Worm (Caenorhabditis elegans): ENCODE results near the gene T14G10.8.

The T14G10.8 gene

DNA sequence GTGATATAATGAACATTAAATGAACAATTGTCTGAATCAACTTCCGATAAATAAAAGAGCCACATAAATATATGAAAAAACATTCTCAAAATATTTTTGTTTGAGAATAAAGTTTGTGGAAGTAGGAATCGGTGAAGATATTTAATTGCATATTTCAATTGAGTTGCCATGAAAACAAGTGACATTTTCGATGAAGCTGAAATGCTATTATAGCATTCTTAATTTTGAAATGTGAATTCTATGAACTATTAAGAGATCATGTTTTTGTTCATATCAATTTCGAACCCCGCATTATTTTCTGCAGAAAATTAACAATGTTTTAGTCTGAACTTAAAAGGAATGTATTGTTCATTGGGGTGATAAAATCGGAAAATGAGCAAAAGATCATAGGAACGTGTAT lies 24.6 kb downstream of the T14G10.8 start, which contains the start of gene irld-21:
TSS of gene irld-21 (minus strand) at position 101 of the 400 bp plus-strand sequence.
- TF ChIP-seq snpc-4 (tag; optimal IDR thresholded peaks at IDR 0.05) (no peak), crh-2 (tag; optimal IDR thresholded peaks at IDR 0.05) (no peak)

ce11 chrIV:10116765-10117164 lies 30.0 kb downstream of the T14G10.8 start:
- TF ChIP-seq lin-13 (GFP tag; optimal IDR thresholded peaks at IDR 0.05) (no peak), ceh-82 (tag; optimal IDR thresholded peaks at IDR 0.05) (no peak), snpc-4 (tag; optimal IDR thresholded peaks at IDR 0.05) (no peak), blmp-1 (tag; optimal IDR thresholded peaks at IDR 0.05; ENCODE audit: insufficient read depth) (no peak), lin-39 (tag; optimal IDR thresholded peaks at IDR 0.05) (no peak), skn-1 (tag; optimal IDR thresholded peaks at IDR 0.05) (no peak)

DNA sequence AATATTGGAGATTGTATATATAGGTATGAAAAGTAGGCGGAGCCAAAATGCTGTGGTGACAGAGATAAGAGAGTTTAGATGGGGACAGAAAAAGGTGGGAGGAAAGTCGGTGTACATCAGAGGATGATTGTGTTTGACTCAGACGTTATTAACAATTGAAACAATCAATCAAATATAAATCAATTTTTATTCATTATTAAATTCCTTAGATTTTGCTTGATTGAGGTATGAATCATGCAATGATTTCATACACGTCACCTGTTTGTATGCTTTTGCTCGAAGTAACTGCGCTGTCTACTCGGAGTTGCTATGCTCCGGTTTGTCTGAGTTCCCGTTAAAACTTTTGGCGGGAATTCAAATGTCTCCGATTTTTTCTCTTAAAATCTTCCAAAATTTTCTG lies 31.6 kb downstream of the T14G10.8 start, which contains the start of gene C04G2.10:
TSS of gene C04G2.10 (plus strand) at position 301 of the 400 bp plus-strand sequence.
- TF ChIP-seq mab-5 (tag; optimal IDR thresholded peaks at IDR 0.05) (no peak), aly-2 (tag; optimal IDR thresholded peaks at IDR 0.05) (no peak), ZK546.5 (tag; optimal IDR thresholded peaks at IDR 0.05) (no peak), lin-11 (tag; optimal IDR thresholded peaks at IDR 0.05) (no peak), egl-27 (tag; optimal IDR thresholded peaks at IDR 0.05) (no peak), lin-13 (GFP tag; optimal IDR thresholded peaks at IDR 0.05) (no peak), unc-62 (GFP tag; optimal IDR thresholded peaks at IDR 0.05) (no peak), ceh-82 (tag; optimal IDR thresholded peaks at IDR 0.05) (no peak), sma-3 (GFP tag; optimal IDR thresholded peaks at IDR 0.05) (no peak), C34F6.9 (tag; optimal IDR thresholded peaks at IDR 0.05) (no peak), nhr-237 (tag; optimal IDR thresholded peaks at IDR 0.05) (no peak), dmd-4 (tag; optimal IDR thresholded peaks at IDR 0.05) (no peak), nhr-12 (tag; optimal IDR thresholded peaks at IDR 0.05) (no peak), ztf-4 (tag; optimal IDR thresholded peaks at IDR 0.05) (no peak), sma-9 (GFP tag; optimal IDR thresholded peaks at IDR 0.05) (no peak), sma-9 (tag; optimal IDR thresholded peaks at IDR 0.05) (no peak), snpc-4 (tag; optimal IDR thresholded peaks at IDR 0.05) (no peak), ztf-1 (GFP tag; conservative IDR thresholded peaks at IDR 0.05) (no peak), R02D3.7 (tag; optimal IDR thresholded peaks at IDR 0.05) (no peak), Y55F3AM.14 (GFP tag; optimal IDR thresholded peaks at IDR 0.05) (no peak), lin-39 (tag; optimal IDR thresholded peaks at IDR 0.05) (no peak)

DNA sequence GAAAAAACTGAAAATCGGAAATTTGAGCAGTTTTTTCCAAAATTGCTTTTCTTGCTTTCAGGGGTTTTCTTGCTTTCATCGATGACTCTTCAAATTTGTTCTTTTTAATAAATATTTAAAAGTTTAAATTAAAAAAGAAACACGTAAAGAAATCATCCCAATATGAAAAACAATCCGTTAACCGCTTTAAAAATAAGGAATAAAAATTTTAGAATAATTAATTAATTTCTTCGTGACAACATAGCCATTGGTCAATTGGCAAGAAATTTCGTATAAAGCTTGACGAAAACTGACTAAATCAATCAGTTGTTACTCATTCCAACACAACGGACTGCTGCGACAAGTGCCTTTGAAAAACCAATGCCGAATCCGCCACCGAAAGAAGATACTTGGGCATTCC lies 34.2 kb downstream of the T14G10.8 start, which contains the start of gene nsph-3.2:
TSS of gene nsph-3.2 (plus strand) at position 301 of the 400 bp plus-strand sequence.
- TF ChIP-seq nhr-77 (tag; optimal IDR thresholded peaks at IDR 0.05) (no peak), elt-3 (tag; optimal IDR thresholded peaks at IDR 0.05) (no peak), unc-62 (GFP tag; optimal IDR thresholded peaks at IDR 0.05) (no peak), nhr-6 (tag; optimal IDR thresholded peaks at IDR 0.05) (no peak), zag-1 (tag; optimal IDR thresholded peaks at IDR 0.05) (no peak), mab-5 (tag; optimal IDR thresholded peaks at IDR 0.05) (no peak), fos-1 (tag; optimal IDR thresholded peaks at IDR 0.05) (no peak), skn-1 (tag; optimal IDR thresholded peaks at IDR 0.05) (no peak), F13H6.1 (tag; optimal IDR thresholded peaks at IDR 0.05) (no peak), snpc-4 (tag; optimal IDR thresholded peaks at IDR 0.05) (no peak), mdl-1 (tag; optimal IDR thresholded peaks at IDR 0.05) (no peak), ztf-11 (tag; optimal IDR thresholded peaks at IDR 0.05) (no peak), unc-39 (tag; optimal IDR thresholded peaks at IDR 0.05) (no peak), lsy-2 (tag; optimal IDR thresholded peaks at IDR 0.05) (no peak), nhr-10 (tag; optimal IDR thresholded peaks at IDR 0.05) (no peak), ztf-1 (GFP tag; conservative IDR thresholded peaks at IDR 0.05) (no peak)

DNA sequence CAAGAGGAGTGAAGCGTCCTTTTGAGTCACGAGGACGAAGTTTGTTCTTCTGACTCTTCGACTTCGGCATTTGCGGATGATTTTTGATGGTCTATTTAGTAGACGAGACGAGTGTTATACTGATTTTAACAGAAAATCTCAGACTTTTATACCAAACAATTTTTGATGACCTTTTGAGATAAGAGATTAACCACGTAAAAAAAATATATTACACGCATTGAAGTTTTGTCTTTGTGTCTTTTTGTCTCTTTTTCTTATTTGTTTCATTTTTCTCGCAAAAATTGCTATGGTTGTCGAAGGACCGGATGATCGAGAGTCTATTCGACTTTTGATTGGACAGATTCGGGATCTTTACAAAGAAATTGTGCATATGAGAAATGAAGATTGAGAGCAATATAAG lies 35.3 kb downstream of the T14G10.8 start, which contains the start of gene spch-1:
TSS of gene spch-1 (minus strand) at position 101 of the 400 bp plus-strand sequence.
- TF ChIP-seq nhr-11 (tag; optimal IDR thresholded peaks at IDR 0.05) (no peak), fos-1 (tag; optimal IDR thresholded peaks at IDR 0.05) (no peak), dmd-4 (tag; optimal IDR thresholded peaks at IDR 0.05) (no peak), mbf-1 (tag; optimal IDR thresholded peaks at IDR 0.05) (no peak), skn-1 (tag; optimal IDR thresholded peaks at IDR 0.05) (no peak), nhr-12 (tag; optimal IDR thresholded peaks at IDR 0.05) (no peak), Y55F3AM.14 (GFP tag; optimal IDR thresholded peaks at IDR 0.05) (no peak), peb-1 (tag; optimal IDR thresholded peaks at IDR 0.05) (no peak), mab-5 (tag; optimal IDR thresholded peaks at IDR 0.05) (no peak), unc-55 (GFP tag; optimal IDR thresholded peaks at IDR 0.05) (no peak), C34F6.9 (tag; optimal IDR thresholded peaks at IDR 0.05) (no peak), gmeb-1 (tag; optimal IDR thresholded peaks at IDR 0.05) (no peak), nhr-77 (tag; optimal IDR thresholded peaks at IDR 0.05) (no peak)

All from whole organism, L2 larva.